Worm (Caenorhabditis elegans): ENCODE results near the gene F14H3.15.

ce11 chrV:16099441-16099840 is 39.4 kb upstream of the F14H3.15 start, which contains the start of gene str-7:
- TF ChIP-seq ztf-11 (tag; optimal IDR thresholded peaks at IDR 0.05): no peak
- no peak for TF ChIP-seq nhr-12 (tag; optimal IDR thresholded peaks at IDR 0.05)
- TF ChIP-seq unc-62 (GFP tag; optimal IDR thresholded peaks at IDR 0.05): no peak
- no peak for TF ChIP-seq nhr-76 (tag; optimal IDR thresholded peaks at IDR 0.05)
- no peak for TF ChIP-seq elt-3 (tag; optimal IDR thresholded peaks at IDR 0.05)

Measured in whole organism, mixed stage, embryonic.